Worm (Caenorhabditis elegans) whole organism, mixed stage, embryonic: ENCODE measurements around the gene msp-76.

Source experiments
- blmp-1 ChIP-seq: fragments of 150-350 bp; optimal IDR thresholded peaks from 2 replicates; lab custom pipeline; 2014; ENCODE audit warnings: missing biosample characterization, missing genetic modification characterization
- ceh-39 ChIP-seq: fragments of 150-350 bp; optimal IDR thresholded peaks from 2 replicates; lab custom pipeline; 2014; ENCODE audit warnings: missing biosample characterization, missing genetic modification characterization
- mep-1 ChIP-seq: fragments of 150-350 bp; optimal IDR thresholded peaks from 2 replicates; lab custom pipeline; 2017; ENCODE audit warnings: missing biosample characterization, missing genetic modification reagents, missing genetic modification characterization, inconsistent platforms
- nhr-12 ChIP-seq: fragments of 150-350 bp; optimal IDR thresholded peaks from 2 replicates; lab custom pipeline; 2014; ENCODE audit warnings: missing biosample characterization, missing genetic modification characterization
- ztf-11 ChIP-seq: fragments of 150-350 bp; optimal IDR thresholded peaks from 2 replicates; lab custom pipeline; 2014; ENCODE audit warnings: missing biosample characterization, missing genetic modification characterization

- no peak for TF ChIP-seq nhr-12 (tag; lab: Kevin White, UChicago)
- no peak for TF ChIP-seq blmp-1 (tag; lab: Kevin White, UChicago)
- TF ChIP-seq ceh-39 (tag; lab: Kevin White, UChicago): no peak
- TF ChIP-seq mep-1 (tag; lab: Kevin White, UChicago): no peak
- no peak for TF ChIP-seq ztf-11 (tag; lab: Kevin White, UChicago)
Observed at ce11 chrIV:9735750-9736149, 46.9 kb downstream of the msp-76 start.
